Worm (Caenorhabditis elegans): Measurements from ENCODE around the gene bar-1.

Gene bar-1

DNA sequence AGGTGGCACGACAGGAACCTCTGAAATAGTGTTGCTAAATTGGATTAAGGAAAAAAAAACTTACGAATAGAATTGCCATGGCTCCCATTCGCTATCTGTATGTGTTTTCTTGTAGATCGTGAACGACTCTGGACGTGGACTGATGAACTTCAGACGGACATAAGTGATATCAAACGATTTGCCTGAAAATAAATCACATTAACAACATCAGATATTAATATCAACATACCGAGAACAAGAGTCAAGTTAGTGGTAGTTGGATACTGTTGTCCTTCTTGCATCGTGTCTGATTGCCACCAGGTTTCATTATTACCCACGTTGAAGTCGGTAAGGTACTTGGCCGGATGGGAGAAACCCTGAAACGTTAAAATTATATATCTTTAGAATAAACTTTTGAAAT is 20.8 kb downstream of the bar-1 start:
- TF ChIP-seq sea-2 (GFP tag; IDR thresholded peaks at IDR 0.05) = no peak
- TF ChIP-seq snpc-4 (GFP tag; optimal IDR thresholded peaks at IDR 0.05) = no peak
- no peak for TF ChIP-seq snpc-4 (tag; optimal IDR thresholded peaks at IDR 0.05)
- TF ChIP-seq Y67H2A.10 (GFP tag; conservative IDR thresholded peaks at IDR 0.05) = no peak
- no peak for TF ChIP-seq F33H1.4 (GFP tag; IDR thresholded peaks at IDR 0.05)
- no peak for TF ChIP-seq madf-10 (tag; optimal IDR thresholded peaks at IDR 0.05)
- no peak for TF ChIP-seq ztf-26 (tag; optimal IDR thresholded peaks at IDR 0.05)
- TF ChIP-seq lsl-1 (GFP tag; optimal IDR thresholded peaks at IDR 0.05) = no peak
- no peak for TF ChIP-seq unc-130 (GFP tag; optimal IDR thresholded peaks at IDR 0.05)
- TF ChIP-seq chd-7 (tag; optimal IDR thresholded peaks at IDR 0.05) = no peak
- no peak for TF ChIP-seq nhr-120 (GFP tag; IDR thresholded peaks at IDR 0.05)
- TF ChIP-seq snpc-1.1 (tag; optimal IDR thresholded peaks at IDR 0.05; ENCODE audit: insufficient read depth) = no peak

DNA sequence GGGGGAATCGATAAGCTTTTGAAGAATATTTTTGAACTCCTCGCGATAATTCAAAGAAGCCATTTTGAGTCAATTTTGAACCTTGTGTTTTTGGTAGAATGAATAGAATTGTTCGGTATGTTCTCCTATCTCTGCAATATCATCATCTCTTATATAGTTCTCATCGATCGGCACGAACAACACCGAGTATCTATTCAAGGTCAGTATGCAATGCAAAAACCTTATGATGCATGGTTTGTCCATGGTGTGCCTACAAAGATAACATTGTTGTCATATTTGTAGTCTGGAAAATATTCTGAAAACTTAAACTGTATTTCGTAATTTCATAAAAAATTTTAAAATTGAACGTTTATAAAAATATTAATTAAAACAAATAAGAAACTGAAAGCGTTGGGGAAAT is 26.9 kb downstream of the bar-1 start, which contains the start of gene alh-10:
Gene alh-10, minus strand, starts transcription at position 127 of the 400 bp plus-strand sequence.
- TF ChIP-seq akir-1 (GFP tag; optimal IDR thresholded peaks at IDR 0.05) = no peak
- no peak for TF ChIP-seq snpc-1.1 (tag; optimal IDR thresholded peaks at IDR 0.05; ENCODE audit: insufficient read depth)
- no peak for TF ChIP-seq sptf-2 (GFP tag; optimal IDR thresholded peaks at IDR 0.05)
- TF ChIP-seq F22D6.2 (tag; optimal IDR thresholded peaks at IDR 0.05) = no peak
- TF ChIP-seq nhr-80 (tag; optimal IDR thresholded peaks at IDR 0.05) = peak; percentile 6
- no peak for TF ChIP-seq madf-6 (GFP tag; IDR thresholded peaks at IDR 0.05)

DNA sequence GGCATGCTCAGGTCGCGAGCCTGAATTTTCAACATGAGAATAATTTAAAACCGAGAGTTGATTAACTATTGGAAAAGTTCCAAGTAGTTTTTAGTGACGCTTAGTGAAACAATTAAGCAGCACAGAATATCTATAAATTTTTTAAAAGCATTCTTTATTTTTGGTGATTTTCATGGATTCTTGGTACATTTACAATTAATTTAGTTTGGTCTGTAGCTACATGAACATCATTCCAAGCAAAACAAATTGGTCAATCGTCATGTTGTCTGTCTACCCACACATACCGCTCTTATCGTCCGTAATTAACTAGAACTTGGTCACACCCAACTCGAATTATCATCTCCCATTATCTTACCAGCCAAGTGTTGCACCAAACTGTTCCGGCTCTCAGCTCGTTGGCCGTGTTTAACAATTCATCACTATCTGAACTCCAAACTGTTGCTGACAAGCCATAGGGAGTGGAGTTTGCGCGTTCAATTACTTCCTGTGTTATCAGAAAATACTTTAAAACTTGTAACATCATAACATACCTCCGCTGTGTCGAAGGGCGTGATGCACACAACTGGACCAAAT is 29.7 kb downstream of the bar-1 start:
- TF ChIP-seq bed-1 (GFP tag; IDR thresholded peaks at IDR 0.05) (0 out of 2 replicates have a peak, but pooled peaks have one; percentile 62), madf-10 (tag; optimal IDR thresholded peaks at IDR 0.05) (no peak)

DNA sequence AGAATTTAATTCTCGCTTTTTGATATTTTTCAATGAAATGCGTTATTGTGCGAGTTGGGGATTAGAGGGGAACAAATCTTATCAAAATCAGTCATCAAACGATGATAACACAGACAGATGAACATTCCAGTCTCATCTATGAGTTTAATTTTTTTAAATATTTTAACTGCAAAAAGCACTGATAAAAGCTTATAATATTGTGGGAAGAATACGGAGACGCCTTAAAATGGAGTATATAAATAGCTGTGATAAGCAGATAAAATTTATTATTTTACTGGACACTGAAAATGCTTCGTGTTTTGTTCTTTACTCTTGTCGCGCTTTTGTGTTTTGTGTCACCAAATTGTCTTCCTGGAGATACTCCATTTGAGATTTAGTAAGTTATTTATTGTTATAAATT is 30.8 kb downstream of the bar-1 start, which contains the start of gene clec-86:
Gene clec-86, plus strand, starts transcription at position 262 of the 400 bp plus-strand sequence.
- TF ChIP-seq ceh-79 (tag; optimal IDR thresholded peaks at IDR 0.05) = no peak
- no peak for TF ChIP-seq efl-1 (GFP tag; optimal IDR thresholded peaks at IDR 0.05)
- no peak for TF ChIP-seq hrde-1 (tag; optimal IDR thresholded peaks at IDR 0.05; ENCODE audit: borderline replicate concordance)
- TF ChIP-seq nhr-80 (tag; optimal IDR thresholded peaks at IDR 0.05) = peak; percentile 18

DNA sequence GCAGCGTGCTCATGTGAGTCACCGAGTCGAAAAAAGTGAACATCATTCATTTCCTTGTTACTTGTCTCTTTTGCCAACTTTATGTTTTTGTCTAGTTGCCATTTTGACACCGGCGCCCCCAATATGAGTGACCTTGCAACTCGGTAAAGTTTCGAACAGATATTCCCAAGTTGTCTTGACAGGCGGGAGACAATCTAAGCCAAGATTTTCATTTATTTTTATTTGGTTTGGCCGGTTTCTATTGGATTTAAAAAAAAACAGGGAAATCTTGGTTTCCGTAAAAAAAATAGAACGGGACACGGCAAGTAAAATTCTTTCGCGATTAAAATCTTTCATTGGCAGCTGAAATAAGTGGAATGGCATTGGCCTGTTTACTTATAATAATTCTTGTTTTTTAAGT is 39.2 kb downstream of the bar-1 start:
- TF ChIP-seq lin-54 (GFP tag; optimal IDR thresholded peaks at IDR 0.05) = no peak
- TF ChIP-seq atf-7 (tag; optimal IDR thresholded peaks at IDR 0.05) = no peak
- TF ChIP-seq akir-1 (GFP tag; optimal IDR thresholded peaks at IDR 0.05) = no peak
- TF ChIP-seq ztf-26 (tag; optimal IDR thresholded peaks at IDR 0.05) = no peak
- TF ChIP-seq gei-17 (GFP tag; optimal IDR thresholded peaks at IDR 0.05) = no peak
- TF ChIP-seq mxl-1 (tag; optimal IDR thresholded peaks at IDR 0.05) = no peak
- TF ChIP-seq snpc-1.1 (tag; optimal IDR thresholded peaks at IDR 0.05; ENCODE audit: insufficient read depth) = no peak
- TF ChIP-seq K11D2.4 (GFP tag; IDR thresholded peaks at IDR 0.05) = no peak
- no peak for TF ChIP-seq pha-4 (tag; optimal IDR thresholded peaks at IDR 0.05)
- no peak for TF ChIP-seq hmg-1.2 (GFP tag; IDR thresholded peaks at IDR 0.05)
- TF ChIP-seq F55B11.4 (tag; optimal IDR thresholded peaks at IDR 0.05; ENCODE audit: borderline replicate concordance, insufficient read depth) = no peak
- TF ChIP-seq unc-62 (GFP tag; optimal IDR thresholded peaks at IDR 0.05) = no peak
- TF ChIP-seq ceh-27 (GFP tag; optimal IDR thresholded peaks at IDR 0.05) = no peak
- no peak for TF ChIP-seq unc-130 (GFP tag; optimal IDR thresholded peaks at IDR 0.05)
- TF ChIP-seq sptf-2 (GFP tag; optimal IDR thresholded peaks at IDR 0.05) = no peak
- TF ChIP-seq cebp-2 (GFP tag; IDR thresholded peaks at IDR 0.05) = no peak
- TF ChIP-seq ztf-6 (GFP tag; IDR thresholded peaks at IDR 0.05) = no peak
- no peak for TF ChIP-seq zim-3 (tag; optimal IDR thresholded peaks at IDR 0.05)
- TF ChIP-seq F52B5.7 (tag; optimal IDR thresholded peaks at IDR 0.05) = no peak

Measured in whole organism, young adult.